Fruit fly (Drosophila melanogaster): ENCODE data around the gene EndoU.

DNA sequence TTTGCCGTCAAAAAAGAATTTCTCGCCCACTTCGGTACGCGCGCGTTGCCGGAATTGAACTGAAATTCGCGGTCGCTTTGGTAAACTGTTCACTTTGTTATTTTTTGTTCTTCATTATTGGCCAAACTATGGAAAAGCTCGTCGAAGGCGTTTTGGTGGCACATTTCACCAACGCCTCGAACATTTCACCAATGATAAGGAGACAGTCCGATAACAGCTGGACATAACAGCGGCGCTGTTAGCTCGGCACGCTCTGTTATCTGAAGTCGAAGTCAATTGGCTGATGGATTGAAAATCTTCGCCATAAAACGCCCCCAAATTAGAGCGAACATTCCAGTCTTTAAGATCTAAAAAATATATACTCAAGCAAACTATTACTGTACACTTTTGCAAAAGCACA lies 12.2 kb upstream of the EndoU start, which contains the start of gene CG14877:
- TF ChIP-seq ems (GFP tag; optimal IDR thresholded peaks at IDR 0.05), result no peak
- no peak for TF ChIP-seq CG1602 (GFP tag; optimal IDR thresholded peaks at IDR 0.05)
- TF ChIP-seq eyg (GFP tag; optimal IDR thresholded peaks at IDR 0.05), result no peak
- no peak for TF ChIP-seq pzg (GFP tag; optimal IDR thresholded peaks at IDR 0.05)
- TF ChIP-seq pita (GFP tag; optimal IDR thresholded peaks at IDR 0.05), result no peak
- no peak for TF ChIP-seq dimm (GFP tag; IDR thresholded peaks at IDR 0.05)
- no peak for TF ChIP-seq peb (GFP tag; IDR thresholded peaks at IDR 0.05)
- TF ChIP-seq salm (tag; optimal IDR thresholded peaks at IDR 0.05), result no peak
- no peak for TF ChIP-seq CG3407 (GFP tag; optimal IDR thresholded peaks at IDR 0.05)
- no peak for TF ChIP-seq tna (GFP tag; IDR thresholded peaks at IDR 0.05; ENCODE audit: partially characterized antibody)
- TF ChIP-seq tap (tag; optimal IDR thresholded peaks at IDR 0.05), result no peak
